Worm (Caenorhabditis elegans): ENCODE measurements around the gene B0252.1.

DNA sequence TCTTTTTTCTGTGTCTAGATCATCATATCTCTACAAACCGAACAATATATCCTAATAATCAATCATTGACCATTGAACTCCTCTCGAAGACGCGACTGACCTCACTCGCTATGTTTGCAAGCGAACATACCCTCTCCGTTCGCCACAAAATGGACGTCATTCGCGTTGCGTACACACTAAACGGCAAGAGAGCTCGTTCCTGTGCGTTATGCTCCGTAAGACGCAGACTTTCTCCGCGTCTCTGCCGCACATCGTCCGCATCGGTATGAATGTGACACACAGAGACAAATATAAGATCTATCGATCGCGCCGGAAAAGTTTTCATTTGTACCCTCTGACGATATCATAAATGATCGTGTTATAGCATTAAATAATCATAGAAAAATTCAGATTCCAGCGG, 6.6 kb downstream of the B0252.1 start:
- TF ChIP-seq egl-5 (tag; optimal IDR thresholded peaks at IDR 0.05) (no peak), nhr-25 (tag; optimal IDR thresholded peaks at IDR 0.05) (no peak), daf-12 (tag; optimal IDR thresholded peaks at IDR 0.05) (no peak), fkh-2 (tag; optimal IDR thresholded peaks at IDR 0.05) (no peak)
